Fruit fly (Drosophila melanogaster): Measurements from ENCODE around the gene squ.

DNA sequence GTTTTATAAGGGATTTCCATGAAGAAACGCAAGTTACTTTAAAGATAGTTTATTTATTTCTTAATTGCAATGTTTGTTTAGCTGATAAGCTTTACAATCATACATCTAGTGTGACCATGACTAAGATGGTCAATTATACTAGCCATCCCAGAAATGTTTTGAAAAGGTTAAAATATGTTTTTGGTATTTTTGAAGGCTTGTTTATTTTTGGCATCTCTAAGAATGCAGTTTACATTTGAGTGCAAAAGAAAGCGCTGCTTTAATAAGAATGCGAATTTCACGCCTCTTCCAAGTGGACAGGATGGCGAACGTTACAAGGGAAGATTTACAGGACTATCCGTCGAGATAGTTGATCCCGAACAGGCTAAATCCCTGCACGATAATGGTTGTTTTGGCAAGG is 49.7 kb downstream of the squ start, which contains the start of gene Tsen2:
- TF ChIP-seq pan (optimal IDR thresholded peaks at IDR 0.05) (no peak), foxo (GFP tag; optimal IDR thresholded peaks at IDR 0.05) (no peak), CG9705 (GFP tag; optimal IDR thresholded peaks at IDR 0.05) (no peak), Myc (optimal IDR thresholded peaks at IDR 0.05) (no peak), HLH106 (tag; optimal IDR thresholded peaks at IDR 0.05) (no peak), psq (GFP tag; optimal IDR thresholded peaks at IDR 0.05) (no peak), h (GFP tag; optimal IDR thresholded peaks at IDR 0.05) (no peak), Sp1 (GFP tag; optimal IDR thresholded peaks at IDR 0.05) (no peak), Hr78 (GFP tag; optimal IDR thresholded peaks at IDR 0.05) (no peak), jim (GFP tag; optimal IDR thresholded peaks at IDR 0.05) (no peak), br (GFP tag; optimal IDR thresholded peaks at IDR 0.05) (no peak), ey (GFP tag; optimal IDR thresholded peaks at IDR 0.05) (no peak)

All from whole organism, wandering third instar larva.